Worm (Caenorhabditis elegans) whole organism, young adult: ENCODE results near the gene fut-4.

Source experiments
- D2030.7 ChIP-seq: fragments of 200-800 bp; sonication (Bioruptor generic); IDR thresholded peaks from 2 replicates; pipeline ENCODE4 v1.3.6; 2022; ENCODE audit warnings: missing genetic modification reagents, missing genetic modification characterization, missing compliant biosample characterization
- die-1 ChIP-seq: sonication (generic microtip); optimal IDR thresholded peaks from 2 replicates; lab custom pipeline; 2016; ENCODE audit warnings: missing genotype, mild to moderate bottlenecking, missing genetic modification characterization, missing compliant biosample characterization
- efl-1 ChIP-seq: fragments of 150-350 bp; optimal IDR thresholded peaks from 2 replicates; lab custom pipeline; 2014; ENCODE audit warnings: missing biosample characterization, missing genetic modification reagents, missing genetic modification characterization
- hmg-20 ChIP-seq: fragments of 200-800 bp; sonication (Bioruptor generic); IDR thresholded peaks from 2 replicates; pipeline ENCODE4 v1.3.6; 2022; ENCODE audit warnings: missing genetic modification reagents, missing genetic modification characterization, missing compliant biosample characterization
- lin-54 ChIP-seq: fragments of 200-800 bp; sonication (Bioruptor generic); optimal IDR thresholded peaks from 2 replicates; lab custom pipeline; 2018; ENCODE audit warnings: mild to moderate bottlenecking, missing genetic modification characterization, missing compliant biosample characterization
- lsl-1 ChIP-seq: fragments of 200-800 bp; sonication (Bioruptor generic); optimal IDR thresholded peaks from 2 replicates; lab custom pipeline; 2018; ENCODE audit warnings: mild to moderate bottlenecking, missing genetic modification characterization, moderate library complexity, missing compliant biosample characterization
- madf-10 ChIP-seq: sonication (generic microtip); optimal IDR thresholded peaks from 2 replicates; lab custom pipeline; 2016; ENCODE audit warnings: mild to moderate bottlenecking, missing genetic modification characterization, missing compliant biosample characterization
- madf-6 ChIP-seq: fragments of 200-800 bp; sonication (Bioruptor generic); IDR thresholded peaks from 2 replicates; pipeline ENCODE4 v1.3.6; 2022; ENCODE audit warnings: missing genetic modification reagents, missing genetic modification characterization, missing compliant biosample characterization
- mxl-1 ChIP-seq: sonication (generic microtip); optimal IDR thresholded peaks from 2 replicates; lab custom pipeline; 2016; ENCODE audit warnings: missing genetic modification characterization, missing compliant biosample characterization
- pha-4 ChIP-seq: fragments of 150-350 bp; sonication (generic microtip); optimal IDR thresholded peaks from 2 replicates; lab custom pipeline; 2014; ENCODE audit warnings: missing biosample characterization, missing genetic modification reagents, missing genetic modification characterization
- snpc-3.4 ChIP-seq: sonication (generic microtip); optimal IDR thresholded peaks from 2 replicates; lab custom pipeline; 2017; ENCODE audit warnings: missing genetic modification characterization, mild to moderate bottlenecking, missing compliant biosample characterization, antibody characterized with exemption, moderate library complexity, missing genotype, missing genetic modification reagents
- tbx-9 ChIP-seq: sonication (generic microtip); optimal IDR thresholded peaks from 2 replicates; lab custom pipeline; 2016; ENCODE audit warnings: borderline replicate concordance, missing genetic modification characterization, inconsistent platforms, missing compliant biosample characterization

ce11 chrII:2829482-2829881 is 7.1 kb upstream of the fut-4 start:
- no peak for TF ChIP-seq die-1 (tag; lab: Kevin White, UChicago)
- TF ChIP-seq tbx-9 (tag; lab: Kevin White, UChicago): no peak
- TF ChIP-seq madf-10 (tag; lab: Kevin White, UChicago): no peak
- TF ChIP-seq lsl-1 (GFP tag; lab: Kevin White, UChicago): no peak
- TF ChIP-seq lin-54 (GFP tag; lab: Kevin White, UChicago): no peak
- TF ChIP-seq hmg-20 (GFP tag; lab: Robert Waterston, UW): no peak
- TF ChIP-seq efl-1 (GFP tag; lab: Kevin White, UChicago): no peak
- no peak for TF ChIP-seq D2030.7 (GFP tag; lab: Robert Waterston, UW)
- TF ChIP-seq snpc-3.4 (tag; lab: Kevin White, UChicago): no peak
- TF ChIP-seq pha-4: no peak
- no peak for TF ChIP-seq mxl-1 (tag; lab: Kevin White, UChicago)
- no peak for TF ChIP-seq madf-6 (GFP tag; lab: Robert Waterston, UW)
